Worm (Caenorhabditis elegans): ENCODE measurements around the gene arrd-7.

DNA sequence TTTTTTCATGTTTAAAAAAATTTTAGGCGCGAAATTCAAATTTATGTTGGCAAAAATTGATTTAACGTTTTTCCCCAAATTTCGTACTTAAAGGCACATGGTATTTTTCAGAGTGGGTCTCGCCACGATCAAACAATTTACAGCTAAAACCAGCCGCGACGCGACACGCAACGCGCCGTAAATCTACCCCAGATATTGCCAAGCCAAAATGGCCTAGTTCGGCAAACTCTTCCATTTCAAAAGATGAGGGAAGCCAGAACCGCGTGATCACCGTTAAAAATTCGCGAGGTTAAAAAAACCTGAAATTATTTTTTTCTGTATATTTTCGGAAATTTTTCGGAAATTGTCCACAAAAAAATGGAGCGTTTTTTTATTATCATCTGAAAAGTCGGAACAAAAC is 2.5 kb downstream of the arrd-7 start:
- TF ChIP-seq duxl-1 (tag; optimal IDR thresholded peaks at IDR 0.05; ENCODE audit: poor library complexity) (no peak), pha-4 (GFP tag; IDR thresholded peaks at IDR 0.05) (no peak), pha-4 (tag; optimal IDR thresholded peaks at IDR 0.05) (no peak), nhr-237 (tag; optimal IDR thresholded peaks at IDR 0.05) (no peak), unc-62 (GFP tag; optimal IDR thresholded peaks at IDR 0.05 in 1 of 2) (no peak), unc-62 (tag; optimal IDR thresholded peaks at IDR 0.05) (no peak), daf-16 (GFP tag; optimal IDR thresholded peaks at IDR 0.05) (no peak), daf-16 (tag; optimal IDR thresholded peaks at IDR 0.05) (no peak), ceh-82 (tag; optimal IDR thresholded peaks at IDR 0.05) (no peak), nhr-77 (tag; optimal IDR thresholded peaks at IDR 0.05) (no peak), unc-130 (GFP tag; optimal IDR thresholded peaks at IDR 0.05) (no peak), nhr-11 (tag; optimal IDR thresholded peaks at IDR 0.05) (no peak)

All from whole organism, L4 larva.